Worm (Caenorhabditis elegans) whole organism, L4 larva: Measurements from ENCODE around the gene Y38C1BA.1.
A peak's percentile ranks its signal among the peaks of the same experiment; 100 is the strongest.

Experiments
- D1046.2 ChIP-seq: fragments of 200-800 bp; sonication (Bioruptor generic); IDR thresholded peaks from 2 replicates; pipeline ENCODE4 v1.3.6; 2022; ENCODE audit warnings: missing genetic modification characterization, missing compliant biosample characterization
- F10B5.3 ChIP-seq: sonication (generic microtip); optimal IDR thresholded peaks from 2 replicates; lab custom pipeline; 2016; ENCODE audit warnings: mild to moderate bottlenecking, missing genetic modification characterization, missing compliant biosample characterization
- F49E8.2 ChIP-seq: sonication (generic microtip); optimal IDR thresholded peaks from 2 replicates; lab custom pipeline; 2016; ENCODE audit warnings: missing compliant biosample characterization, mild to moderate bottlenecking, missing genetic modification characterization, borderline replicate concordance
- T20F7.1 ChIP-seq: fragments of 200-800 bp; sonication (Bioruptor generic); optimal IDR thresholded peaks from 2 replicates; lab custom pipeline; 2018; ENCODE audit warnings: mild to moderate bottlenecking, missing genetic modification characterization, missing compliant biosample characterization
- T26A8.4 ChIP-seq: fragments of 200-800 bp; sonication (Bioruptor generic); IDR thresholded peaks from 2 replicates; pipeline ENCODE4 v1.3.6; 2022; ENCODE audit warnings: missing genetic modification characterization, missing compliant biosample characterization
- Y105C5A.15 ChIP-seq: fragments of 200-800 bp; sonication (Bioruptor generic); IDR thresholded peaks from 2 replicates; pipeline ENCODE4 v1.3.6; 2022; ENCODE audit warnings: missing genetic modification characterization, missing compliant biosample characterization
- Y48G9A.11 ChIP-seq: fragments of 200-800 bp; sonication (Bioruptor generic); IDR thresholded peaks from 2 replicates; pipeline ENCODE4 v1.3.6; 2022; ENCODE audit warnings: missing genetic modification reagents, missing genetic modification characterization, missing compliant biosample characterization
- Y5F2A.4 ChIP-seq: fragments of 200-800 bp; sonication (Bioruptor generic); optimal IDR thresholded peaks from 2 replicates; lab custom pipeline; 2018; ENCODE audit warnings: mild to moderate bottlenecking, missing genetic modification characterization, missing compliant biosample characterization
- Y75B8A.6 ChIP-seq: fragments of 200-800 bp; sonication (Bioruptor generic); IDR thresholded peaks from 2 replicates; pipeline ENCODE4 v1.3.6; 2022; ENCODE audit warnings: missing genetic modification reagents, missing genetic modification characterization, missing compliant biosample characterization
- ama-1 ChIP-seq: fragments of 150-350 bp; optimal IDR thresholded peaks from 2 replicates; lab custom pipeline; 2014; ENCODE audit warnings: inconsistent platforms, mixed read lengths
- arid-1 ChIP-seq: fragments of 200-800 bp; sonication (Bioruptor generic); conservative IDR thresholded peaks from 2 replicates; pipeline ENCODE4 v1.3.6; 2022; ENCODE audit warnings: missing genetic modification reagents, missing genetic modification characterization, missing compliant biosample characterization
- ceh-20 ChIP-seq: fragments of 200-800 bp; sonication (Bioruptor generic); IDR thresholded peaks from 2 replicates; pipeline ENCODE4 v1.3.6; 2022; ENCODE audit warnings: missing genetic modification reagents, missing genetic modification characterization, missing compliant biosample characterization
- ceh-32 ChIP-seq: sonication (generic microtip); optimal IDR thresholded peaks from 2 replicates; lab custom pipeline; 2016; ENCODE audit warnings: mild to moderate bottlenecking, missing genetic modification characterization, missing compliant biosample characterization; ENCODE audit not compliant: poor library complexity
- ceh-62 ChIP-seq: sonication (generic microtip); optimal IDR thresholded peaks from 2 replicates; lab custom pipeline; 2017; ENCODE audit warnings: missing biosample characterization, missing genetic modification characterization
- ceh-82 ChIP-seq: sonication (generic microtip); optimal IDR thresholded peaks from 2 replicates; lab custom pipeline; 2017; ENCODE audit warnings: missing biosample characterization, missing genetic modification characterization
- cey-2 ChIP-seq: sonication (generic microtip); optimal IDR thresholded peaks from 3 replicates; lab custom pipeline; 2017; ENCODE audit warnings: missing genetic modification characterization, mild to moderate bottlenecking, missing compliant biosample characterization, antibody characterized with exemption, borderline replicate concordance; ENCODE audit not compliant: insufficient read depth
- daf-12 ChIP-seq: fragments of 150-350 bp; optimal IDR thresholded peaks from 2 replicates; lab custom pipeline; 2014; ENCODE audit warnings: missing biosample characterization, missing genetic modification reagents, missing genetic modification characterization
- daf-8 ChIP-seq: fragments of 200-800 bp; sonication (Bioruptor generic); IDR thresholded peaks from 2 replicates; pipeline ENCODE4 v1.3.6; 2022; ENCODE audit warnings: missing genetic modification characterization, missing compliant biosample characterization
- dmd-8 ChIP-seq: fragments of 200-800 bp; sonication (Bioruptor generic); IDR thresholded peaks from 2 replicates; pipeline ENCODE4 v1.3.6; 2022; ENCODE audit warnings: missing genetic modification characterization, missing compliant biosample characterization
- dmd-9 ChIP-seq: fragments of 200-800 bp; sonication (Bioruptor generic); IDR thresholded peaks from 2 replicates; pipeline ENCODE4 v1.3.6; 2022; ENCODE audit warnings: missing genetic modification reagents, missing genetic modification characterization, missing compliant biosample characterization
- dpl-1 ChIP-seq: fragments of 150-350 bp; optimal IDR thresholded peaks from 2 replicates; lab custom pipeline; 2014; ENCODE audit warnings: missing biosample characterization, missing genetic modification reagents, missing genetic modification characterization
- egl-27 ChIP-seq: sonication (generic microtip); optimal IDR thresholded peaks from 3 replicates; lab custom pipeline; 2017; ENCODE audit warnings: missing biosample characterization, missing genetic modification reagents, missing genetic modification characterization
- fkh-10 ChIP-seq: fragments of 150-350 bp; optimal IDR thresholded peaks from 2 replicates; lab custom pipeline; 2014; ENCODE audit warnings: missing biosample characterization, missing genetic modification reagents, missing genetic modification characterization
- fos-1 ChIP-seq: fragments of 150-350 bp; optimal IDR thresholded peaks from 2 replicates; lab custom pipeline; 2014; ENCODE audit warnings: missing biosample characterization, missing genetic modification characterization
- hlh-30 ChIP-seq: sonication (generic microtip); optimal IDR thresholded peaks from 2 replicates; lab custom pipeline; 2017; ENCODE audit warnings: antibody characterized with exemption, mild to moderate bottlenecking, missing genetic modification characterization, missing compliant biosample characterization; ENCODE audit not compliant: insufficient read depth
- hmg-1.1 ChIP-seq: fragments of 200-800 bp; sonication (Bioruptor generic); IDR thresholded peaks from 2 replicates; pipeline ENCODE4 v1.3.6; 2022; ENCODE audit warnings: missing genetic modification reagents, missing genetic modification characterization, missing compliant biosample characterization
- lin-1 ChIP-seq: fragments of 200-800 bp; sonication (Bioruptor generic); IDR thresholded peaks from 2 replicates; pipeline ENCODE4 v1.3.6; 2022; ENCODE audit warnings: missing genetic modification reagents, missing genetic modification characterization, missing compliant biosample characterization
- lin-13 ChIP-seq: fragments of 150-350 bp; optimal IDR thresholded peaks from 2 replicates; lab custom pipeline; 2014; ENCODE audit warnings: missing biosample characterization, missing genetic modification reagents, missing genetic modification characterization
- lin-15B ChIP-seq: fragments of 150-350 bp; sonication (generic microtip); optimal IDR thresholded peaks from 3 replicates; lab custom pipeline; 2014; ENCODE audit warnings: missing biosample characterization, missing genetic modification characterization
- lin-29 ChIP-seq: fragments of 200-800 bp; sonication (Bioruptor generic); IDR thresholded peaks from 2 replicates; pipeline ENCODE4 v1.3.6; 2022; ENCODE audit warnings: missing genetic modification reagents, missing genetic modification characterization, missing compliant biosample characterization
- lin-39 ChIP-seq: fragments of 150-350 bp; optimal IDR thresholded peaks from 2 replicates; lab custom pipeline; 2014; ENCODE audit warnings: missing biosample characterization, missing genetic modification reagents, missing genetic modification characterization
- lir-3 ChIP-seq: sonication (generic microtip); optimal IDR thresholded peaks from 2 replicates; lab custom pipeline; 2016; ENCODE audit warnings: mild to moderate bottlenecking, missing genetic modification characterization, missing compliant biosample characterization
- lsy-2 ChIP-seq, 2 experiments: fragments of 150-350 bp in 1 of 2; sonication (generic microtip) in 1 of 2; optimal IDR thresholded peaks; 2 replicates each; lab custom pipeline; 2014 to 2017; ENCODE audit warnings: missing biosample characterization in 2 of 2, missing genetic modification characterization in 2 of 2
- madf-9 ChIP-seq: fragments of 200-800 bp; sonication (Bioruptor generic); conservative IDR thresholded peaks from 2 replicates; pipeline ENCODE4 v1.3.6; 2022; ENCODE audit warnings: missing genetic modification reagents, missing genetic modification characterization, missing compliant biosample characterization
- mdl-1 ChIP-seq, 2 experiments: fragments of 150-350 bp in 1 of 2; sonication (generic microtip) in 1 of 2; optimal IDR thresholded peaks; 2 replicates each; lab custom pipeline; 2014 to 2017; ENCODE audit warnings: missing biosample characterization in 2 of 2, missing genetic modification characterization in 2 of 2
- mxl-2 ChIP-seq: fragments of 200-800 bp; sonication (Bioruptor generic); conservative IDR thresholded peaks from 2 replicates; pipeline ENCODE4 v1.3.6; 2022; ENCODE audit warnings: missing genetic modification reagents, missing genetic modification characterization, missing compliant biosample characterization
- mxl-3 ChIP-seq: fragments of 200-800 bp; sonication (Bioruptor generic); optimal IDR thresholded peaks from 2 replicates; lab custom pipeline; 2018; ENCODE audit warnings: mild to moderate bottlenecking, missing genetic modification characterization, missing compliant biosample characterization
- nhr-102 ChIP-seq: sonication (generic microtip); optimal IDR thresholded peaks from 2 replicates; lab custom pipeline; 2016; ENCODE audit warnings: mild to moderate bottlenecking, missing genetic modification characterization, moderate library complexity, missing compliant biosample characterization
- nhr-25 ChIP-seq: sonication (generic microtip); optimal IDR thresholded peaks from 2 replicates; lab custom pipeline; 2017; ENCODE audit warnings: missing genetic modification characterization, mild to moderate bottlenecking, missing compliant biosample characterization, antibody characterized with exemption, moderate library complexity, borderline replicate concordance; ENCODE audit not compliant: insufficient read depth
- nhr-41 ChIP-seq: fragments of 200-800 bp; sonication (Bioruptor generic); IDR thresholded peaks from 2 replicates; pipeline ENCODE4 v1.3.6; 2022; ENCODE audit warnings: missing genetic modification reagents, missing genetic modification characterization, missing compliant biosample characterization
- nhr-48 ChIP-seq: sonication (generic microtip); optimal IDR thresholded peaks from 2 replicates; lab custom pipeline; 2016; ENCODE audit warnings: mild to moderate bottlenecking, missing genetic modification characterization, missing compliant biosample characterization
- nhr-6 ChIP-seq: fragments of 150-350 bp; optimal IDR thresholded peaks from 2 replicates; lab custom pipeline; 2014; ENCODE audit warnings: missing biosample characterization, missing genetic modification characterization
- nhr-76 ChIP-seq: fragments of 150-350 bp; optimal IDR thresholded peaks from 2 replicates; lab custom pipeline; 2014; ENCODE audit warnings: missing biosample characterization, missing genetic modification characterization
- nhr-77 ChIP-seq: fragments of 150-350 bp; optimal IDR thresholded peaks from 2 replicates; lab custom pipeline; 2014; ENCODE audit warnings: missing biosample characterization, missing genetic modification characterization
- pqm-1 ChIP-seq: sonication (generic microtip); optimal IDR thresholded peaks from 2 replicates; lab custom pipeline; 2017; ENCODE audit warnings: missing biosample characterization, missing genetic modification characterization
- rbr-2 ChIP-seq: sonication (generic microtip); optimal IDR thresholded peaks from 2 replicates; lab custom pipeline; 2016; ENCODE audit warnings: missing genotype, missing genetic modification characterization, missing compliant biosample characterization
- set-16 ChIP-seq: fragments of 200-800 bp; sonication (Bioruptor generic); IDR thresholded peaks from 2 replicates; pipeline ENCODE4 v1.3.6; 2022; ENCODE audit warnings: missing genetic modification reagents, missing genetic modification characterization, missing compliant biosample characterization
- snpc-1.2 ChIP-seq: fragments of 200-800 bp; sonication (Bioruptor generic); IDR thresholded peaks from 2 replicates; pipeline ENCODE4 v1.3.6; 2022; ENCODE audit warnings: missing genetic modification reagents, missing genetic modification characterization, missing compliant biosample characterization
- tag-97 ChIP-seq: fragments of 200-800 bp; sonication (Bioruptor generic); IDR thresholded peaks from 2 replicates; pipeline ENCODE4 v1.3.6; 2022; ENCODE audit warnings: missing genetic modification characterization, missing compliant biosample characterization
- zfp-2 ChIP-seq: sonication (generic microtip); optimal IDR thresholded peaks from 2 replicates; lab custom pipeline; 2016; ENCODE audit warnings: mild to moderate bottlenecking, missing genetic modification characterization, missing compliant biosample characterization
- zip-11 ChIP-seq: fragments of 200-800 bp; sonication (Bioruptor generic); IDR thresholded peaks from 2 replicates; pipeline ENCODE4 v1.3.6; 2022; ENCODE audit warnings: missing genetic modification characterization, missing compliant biosample characterization
- zip-2 ChIP-seq: fragments of 150-350 bp; optimal IDR thresholded peaks from 2 replicates; lab custom pipeline; 2014; ENCODE audit warnings: missing biosample characterization, missing genetic modification characterization

Y38C1BA.1 gene

DNA sequence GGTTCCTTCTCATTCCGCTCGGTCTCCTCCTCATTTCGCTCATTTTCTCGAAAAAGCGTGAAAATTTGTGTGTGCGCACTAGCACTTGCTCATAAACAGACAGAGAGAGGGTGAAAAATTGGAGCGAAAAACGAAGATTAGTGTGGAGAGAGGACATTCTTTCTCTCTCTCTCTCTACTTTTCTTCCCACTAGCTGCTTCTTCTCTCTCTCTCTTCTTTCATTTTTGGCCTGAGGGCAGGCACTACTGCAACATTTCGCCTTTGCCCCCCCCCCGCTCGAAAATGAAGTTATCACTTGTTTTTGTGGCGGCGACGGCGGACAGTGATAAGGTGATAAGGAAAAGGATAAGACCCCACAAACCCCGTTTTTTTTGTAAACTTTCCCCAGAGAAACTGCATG is 41.3 kb upstream of the Y38C1BA.1 start (continued):
- no peak for TF ChIP-seq nhr-102 (tag; lab: Kevin White, UChicago)
- no peak for TF ChIP-seq nhr-25 (tag; lab: Kevin White, UChicago)
- TF ChIP-seq cey-2 (tag; lab: Kevin White, UChicago) = no peak
- TF ChIP-seq nhr-6 (tag; lab: Kevin White, UChicago) = no peak
- 0 out of 2 replicates have a peak, but pooled peaks have one; percentile 13 for TF ChIP-seq T26A8.4
- no peak for TF ChIP-seq ceh-20
- no peak for TF ChIP-seq zip-11
- peak; percentile 3 for TF ChIP-seq nhr-77
- no peak for TF ChIP-seq zip-2
- TF ChIP-seq rbr-2 (tag; lab: Kevin White, UChicago) = no peak
- peak; percentile 31 for TF ChIP-seq hlh-30 (tag; lab: Kevin White, UChicago)
- TF ChIP-seq daf-8 = no peak
- no peak for TF ChIP-seq nhr-76 (tag; lab: Kevin White, UChicago)
- no peak for TF ChIP-seq lin-1 (GFP tag; lab: Robert Waterston, UW)
- no peak for TF ChIP-seq lin-29
- TF ChIP-seq dmd-9 (GFP tag; lab: Robert Waterston, UW) = no peak
- TF ChIP-seq fkh-10 (GFP tag; lab: Kevin White, UChicago) = no peak
- no peak for TF ChIP-seq lir-3
- peak; percentile 77; the same call in 1 of the 2 replicates for TF ChIP-seq nhr-41 (GFP tag; lab: Robert Waterston, UW)
- no peak for TF ChIP-seq egl-27
- TF ChIP-seq D1046.2 (GFP tag; lab: Robert Waterston, UW) = no peak
- no peak for TF ChIP-seq T20F7.1 (GFP tag; lab: Kevin White, UChicago)
- no peak for TF ChIP-seq F49E8.2 (tag; lab: Kevin White, UChicago)
- no peak for TF ChIP-seq lin-13 (GFP tag; lab: Kevin White, UChicago)
- no peak for TF ChIP-seq mxl-2 (GFP tag; lab: Robert Waterston, UW)
- TF ChIP-seq mxl-3 = peak; percentile 69
- no peak for TF ChIP-seq snpc-1.2
- no peak for TF ChIP-seq daf-12 (tag; lab: Kevin White, UChicago)
- TF ChIP-seq dmd-8 (GFP tag; lab: Robert Waterston, UW) = no peak
- TF ChIP-seq pqm-1 (tag; lab: Kevin White, UChicago) = peak; percentile 78
- no peak for TF ChIP-seq Y48G9A.11 (GFP tag; lab: Robert Waterston, UW)
- TF ChIP-seq ceh-62 = no peak
- TF ChIP-seq madf-9 (GFP tag; lab: Robert Waterston, UW) = no peak
- 0 out of 2 replicates have a peak, but pooled peaks have one; percentile 29 for TF ChIP-seq hmg-1.1 (GFP tag; lab: Robert Waterston, UW)
- TF ChIP-seq ceh-32 (tag; lab: Kevin White, UChicago) = no peak
- no peak for TF ChIP-seq fos-1 (tag; lab: Kevin White, UChicago)
- TF ChIP-seq Y5F2A.4 (GFP tag; lab: Kevin White, UChicago) = no peak
- peak in 1 of 2 experiments; percentile 16 for TF ChIP-seq mdl-1 (tag; optimal IDR thresholded peaks at IDR 0.05; lab: Kevin White, UChicago)
- TF ChIP-seq ceh-82 (tag; lab: Kevin White, UChicago) = no peak
- TF ChIP-seq Y105C5A.15 (GFP tag; lab: Robert Waterston, UW) = no peak
- TF ChIP-seq set-16 (GFP tag; lab: Robert Waterston, UW) = 0 out of 2 replicates have a peak, but pooled peaks have one; percentile 7
- TF ChIP-seq lin-39 (tag; lab: Kevin White, UChicago) = no peak
- TF ChIP-seq F10B5.3 = no peak
- TF ChIP-seq dpl-1 (GFP tag; lab: Kevin White, UChicago) = no peak
- TF ChIP-seq tag-97 (GFP tag; lab: Robert Waterston, UW) = no peak
- TF ChIP-seq arid-1 (GFP tag; lab: Robert Waterston, UW) = no peak
- no peak for TF ChIP-seq Y75B8A.6
- TF ChIP-seq lsy-2 (tag; optimal IDR thresholded peaks at IDR 0.05; lab: Kevin White, UChicago) = peak in 1 of 2 experiments; percentile 45
- TF ChIP-seq zfp-2 (tag; lab: Kevin White, UChicago) = no peak
- no peak for TF ChIP-seq nhr-48
- TF ChIP-seq lin-15B = no peak
- no peak for TF ChIP-seq ama-1 (lab: Kevin White, UChicago)
